Worm (Caenorhabditis elegans) whole organism, early embryonic: ENCODE measurements around the gene Y66D12A.10.

ENCODE experiments used
- F13C5.2 ChIP-seq: sonication (generic microtip); optimal IDR thresholded peaks from 2 replicates; lab custom pipeline; 2017; ENCODE audit warnings: mild to moderate bottlenecking, missing genetic modification characterization, inconsistent platforms, missing compliant biosample characterization
- ama-1 ChIP-seq: fragments of 150-350 bp; optimal IDR thresholded peaks from 2 replicates; lab custom pipeline; 2014
- flt-1 ChIP-seq: fragments of 200-800 bp; sonication (Bioruptor generic); IDR thresholded peaks from 2 replicates; pipeline ENCODE4 v1.3.6; 2022; ENCODE audit warnings: missing genetic modification characterization, missing compliant biosample characterization
- hnd-1 ChIP-seq: sonication (generic microtip); optimal IDR thresholded peaks from 2 replicates; lab custom pipeline; 2016; ENCODE audit warnings: missing genetic modification characterization, missing compliant biosample characterization
- pes-1 ChIP-seq: fragments of 200-800 bp; sonication (Bioruptor generic); IDR thresholded peaks from 2 replicates; pipeline ENCODE4 v1.3.6; 2022; ENCODE audit warnings: missing genetic modification reagents, missing genetic modification characterization, missing compliant biosample characterization
- scrt-1 ChIP-seq: fragments of 200-800 bp; sonication (Bioruptor generic); IDR thresholded peaks from 2 replicates; pipeline ENCODE4 v1.3.6; 2022; ENCODE audit warnings: missing genetic modification characterization, missing compliant biosample characterization
- tbx-37 ChIP-seq: fragments of 200-800 bp; sonication (Bioruptor generic); conservative IDR thresholded peaks from 2 replicates; pipeline ENCODE4 v1.3.6; 2022; ENCODE audit warnings: missing genetic modification reagents, missing genetic modification characterization, missing compliant biosample characterization

DNA sequence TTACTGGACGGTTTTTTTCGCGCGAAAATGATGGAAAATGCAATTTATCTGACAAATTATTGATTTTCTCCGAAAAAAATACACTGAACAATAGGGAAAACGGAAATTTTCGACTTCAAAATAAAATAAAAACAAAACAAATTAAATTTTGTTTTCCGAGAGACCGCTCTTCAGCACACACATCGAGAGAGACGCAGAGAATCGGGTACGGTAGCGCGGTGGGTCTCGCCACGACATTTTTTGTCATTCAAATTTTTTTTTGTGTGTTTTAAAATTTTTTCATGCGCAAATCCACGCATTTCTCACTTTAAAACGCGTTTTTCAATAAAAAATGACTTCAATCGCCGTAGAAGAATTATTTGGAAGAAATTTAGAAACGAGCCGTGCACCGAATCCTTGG lies 41.6 kb upstream of the Y66D12A.10 start:
- TF ChIP-seq scrt-1, result no peak
- TF ChIP-seq ama-1, result no peak
- TF ChIP-seq F13C5.2 (tag; lab: Kevin White, UChicago), result no peak
- no peak for TF ChIP-seq flt-1 (GFP tag; lab: Robert Waterston, UW)
- TF ChIP-seq pes-1 (GFP tag; lab: Robert Waterston, UW), result no peak
- no peak for TF ChIP-seq hnd-1 (tag; lab: Kevin White, UChicago)
- no peak for TF ChIP-seq tbx-37
